Worm (Caenorhabditis elegans): ENCODE data around the gene nhr-30.
A peak's percentile ranks its signal among the peaks of the same experiment; 100 is the strongest.

The nhr-30 gene

ce11 chrV:9078815-9079525, 34.0 kb downstream of the nhr-30 start (continued):
- peak; percentile 64 for TF ChIP-seq nhr-129 (tag; optimal IDR thresholded peaks at IDR 0.05)

ce11 chrV:9079965-9080432, 35.0 kb downstream of the nhr-30 start:
- peak in 1 of 2 experiments; percentile 51 for TF ChIP-seq mdl-1 (tag; optimal IDR thresholded peaks at IDR 0.05)
- peak; percentile 72 for TF ChIP-seq fos-1 (tag; optimal IDR thresholded peaks at IDR 0.05)
- no peak for TF ChIP-seq dmd-4 (tag; optimal IDR thresholded peaks at IDR 0.05)
- TF ChIP-seq ceh-16 (tag; optimal IDR thresholded peaks at IDR 0.05), result no peak
- TF ChIP-seq gmeb-1 (tag; optimal IDR thresholded peaks at IDR 0.05), result peak; percentile 39
- no peak for TF ChIP-seq unc-55 (GFP tag; optimal IDR thresholded peaks at IDR 0.05)
- no peak for TF ChIP-seq aly-2 (tag; optimal IDR thresholded peaks at IDR 0.05)
- TF ChIP-seq nhr-10 (tag; optimal IDR thresholded peaks at IDR 0.05), result no peak
- peak; percentile 53 for TF ChIP-seq nhr-129 (tag; optimal IDR thresholded peaks at IDR 0.05)
- peak; percentile 79 for TF ChIP-seq F13H6.1 (tag; optimal IDR thresholded peaks at IDR 0.05)
- no peak for TF ChIP-seq nhr-23 (tag; optimal IDR thresholded peaks at IDR 0.05)
- TF ChIP-seq nhr-21 (tag; optimal IDR thresholded peaks at IDR 0.05), result no peak
- no peak for TF ChIP-seq sma-3 (GFP tag; optimal IDR thresholded peaks at IDR 0.05)
- TF ChIP-seq sem-4 (tag; optimal IDR thresholded peaks at IDR 0.05), result no peak
- no peak for TF ChIP-seq mab-5 (tag; optimal IDR thresholded peaks at IDR 0.05)
- no peak for TF ChIP-seq ama-1 (optimal IDR thresholded peaks at IDR 0.05)
- TF ChIP-seq ztf-11 (tag; optimal IDR thresholded peaks at IDR 0.05), result no peak
- TF ChIP-seq zag-1 (tag; optimal IDR thresholded peaks at IDR 0.05), result no peak
- no peak for TF ChIP-seq ZK546.5 (tag; optimal IDR thresholded peaks at IDR 0.05)
- TF ChIP-seq skn-1 (tag; optimal IDR thresholded peaks at IDR 0.05), result no peak
- peak; percentile 88 for TF ChIP-seq sma-9 (GFP tag; optimal IDR thresholded peaks at IDR 0.05)
- no peak for TF ChIP-seq sma-9 (tag; optimal IDR thresholded peaks at IDR 0.05)
- no peak for TF ChIP-seq snpc-4 (tag; optimal IDR thresholded peaks at IDR 0.05)
- TF ChIP-seq mbf-1 (tag; optimal IDR thresholded peaks at IDR 0.05), result no peak
- no peak for TF ChIP-seq nhr-237 (tag; optimal IDR thresholded peaks at IDR 0.05)
- no peak for TF ChIP-seq unc-62 (GFP tag; optimal IDR thresholded peaks at IDR 0.05)
- TF ChIP-seq lin-39 (tag; optimal IDR thresholded peaks at IDR 0.05), result no peak
- peak; percentile 51 for TF ChIP-seq crh-2 (tag; optimal IDR thresholded peaks at IDR 0.05)
- no peak for TF ChIP-seq elt-3 (tag; optimal IDR thresholded peaks at IDR 0.05)
- no peak for TF ChIP-seq lin-11 (tag; optimal IDR thresholded peaks at IDR 0.05)

DNA sequence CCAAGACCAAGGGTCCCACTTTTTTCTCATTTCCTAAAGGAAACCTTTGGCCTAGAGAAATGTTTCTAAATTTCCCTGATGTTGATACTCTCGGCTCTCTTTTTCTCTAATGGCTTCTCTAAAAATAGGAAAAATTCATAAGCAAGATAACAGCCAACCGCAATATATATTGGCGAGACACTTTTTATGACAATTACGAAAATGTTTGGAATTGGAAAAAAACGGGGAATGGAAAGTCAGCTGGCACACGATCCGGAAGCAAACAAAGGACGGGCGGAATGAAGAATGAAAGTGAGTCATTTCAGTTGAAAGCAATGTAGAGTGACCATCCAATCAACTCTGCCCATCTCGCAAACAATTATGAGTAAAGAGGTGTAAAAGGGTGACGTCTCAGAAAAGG, 36.4 kb downstream of the nhr-30 start:
- TF ChIP-seq crh-2 (tag; optimal IDR thresholded peaks at IDR 0.05) (peak; percentile 21), mdl-1 (tag; optimal IDR thresholded peaks at IDR 0.05) (no peak), fos-1 (tag; optimal IDR thresholded peaks at IDR 0.05) (peak; percentile 61), F13H6.1 (tag; optimal IDR thresholded peaks at IDR 0.05) (peak; percentile 22)

- no peak for TF ChIP-seq lin-11 (tag; optimal IDR thresholded peaks at IDR 0.05)
- no peak for TF ChIP-seq nhr-12 (tag; optimal IDR thresholded peaks at IDR 0.05)
- TF ChIP-seq ztf-11 (tag; optimal IDR thresholded peaks at IDR 0.05), result no peak
- TF ChIP-seq mab-5 (tag; optimal IDR thresholded peaks at IDR 0.05), result no peak
- no peak for TF ChIP-seq lin-13 (GFP tag; optimal IDR thresholded peaks at IDR 0.05)
- TF ChIP-seq skn-1 (tag; optimal IDR thresholded peaks at IDR 0.05), result no peak
- no peak for TF ChIP-seq blmp-1 (tag; optimal IDR thresholded peaks at IDR 0.05; ENCODE audit: insufficient read depth)
- TF ChIP-seq elt-3 (tag; optimal IDR thresholded peaks at IDR 0.05), result no peak
- TF ChIP-seq egl-27 (tag; optimal IDR thresholded peaks at IDR 0.05), result no peak
- no peak for TF ChIP-seq ZK546.5 (tag; optimal IDR thresholded peaks at IDR 0.05)
- no peak for TF ChIP-seq crh-2 (tag; optimal IDR thresholded peaks at IDR 0.05)
- TF ChIP-seq nhr-23 (tag; optimal IDR thresholded peaks at IDR 0.05), result no peak
- no peak for TF ChIP-seq Y55F3AM.14 (GFP tag; optimal IDR thresholded peaks at IDR 0.05)
- TF ChIP-seq mdl-1 (tag; optimal IDR thresholded peaks at IDR 0.05), result no peak
Observed at ce11 chrV:9082350-9082749, 37.4 kb downstream of the nhr-30 start.

ce11 chrV:9084252-9084651, 39.3 kb downstream of the nhr-30 start:
- TF ChIP-seq elt-3 (tag; optimal IDR thresholded peaks at IDR 0.05) (no peak), F13H6.1 (tag; optimal IDR thresholded peaks at IDR 0.05) (no peak), unc-39 (tag; optimal IDR thresholded peaks at IDR 0.05) (no peak), sma-3 (GFP tag; optimal IDR thresholded peaks at IDR 0.05) (peak; percentile 17), skn-1 (tag; optimal IDR thresholded peaks at IDR 0.05) (no peak), sma-9 (GFP tag; optimal IDR thresholded peaks at IDR 0.05) (peak; percentile 68), sma-9 (tag; optimal IDR thresholded peaks at IDR 0.05) (no peak), mdl-1 (tag; optimal IDR thresholded peaks at IDR 0.05) (no peak)
